Worm (Caenorhabditis elegans): ENCODE results near the gene tomm-20.

ce11 chrV:12352445-12352844, 9.2 kb upstream of the tomm-20 start, which contains the start of gene sqt-3:
- no peak for TF ChIP-seq nhr-11 (tag; optimal IDR thresholded peaks at IDR 0.05)
- no peak for TF ChIP-seq zag-1 (tag; optimal IDR thresholded peaks at IDR 0.05)

Measured in whole organism, L2 larva.